Worm (Caenorhabditis elegans) whole organism, mixed stage, embryonic: ENCODE data around the gene bath-3.

Source experiments
- nhr-76 ChIP-seq: sonication (generic microtip); optimal IDR thresholded peaks from 2 replicates; lab custom pipeline; 2017; ENCODE audit warnings: missing biosample characterization, missing genetic modification characterization
- snpc-4 ChIP-seq: fragments of 150-350 bp; optimal IDR thresholded peaks from 2 replicates; lab custom pipeline; 2014; ENCODE audit warnings: missing biosample characterization, missing genetic modification characterization

DNA sequence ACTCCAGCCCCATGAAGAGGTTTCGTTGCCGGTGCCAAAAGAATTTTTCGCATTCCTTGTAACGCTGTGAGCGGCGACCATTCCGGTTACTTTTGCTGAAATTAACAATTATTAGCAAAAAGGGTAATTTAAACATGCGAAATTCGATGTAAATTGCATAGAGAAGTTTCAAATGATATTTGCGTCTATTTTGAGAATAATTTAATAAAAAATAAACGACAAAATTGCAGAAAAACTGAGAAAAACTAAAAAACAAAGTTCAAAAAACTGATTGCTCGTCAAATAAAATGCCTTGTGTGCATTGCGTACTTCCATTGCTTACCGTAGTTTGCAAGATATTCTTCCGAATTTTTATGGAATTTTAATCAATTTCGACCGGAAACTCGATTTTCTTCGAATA, 15.2 kb upstream of the bath-3 start, which contains the start of gene bath-24:
- TF ChIP-seq nhr-76 (tag; lab: Kevin White, UChicago), result no peak
- no peak for TF ChIP-seq snpc-4 (tag; lab: Kevin White, UChicago)
